Worm (Caenorhabditis elegans): Measurements from ENCODE around the gene F43D2.3.

F43D2.3 gene

DNA sequence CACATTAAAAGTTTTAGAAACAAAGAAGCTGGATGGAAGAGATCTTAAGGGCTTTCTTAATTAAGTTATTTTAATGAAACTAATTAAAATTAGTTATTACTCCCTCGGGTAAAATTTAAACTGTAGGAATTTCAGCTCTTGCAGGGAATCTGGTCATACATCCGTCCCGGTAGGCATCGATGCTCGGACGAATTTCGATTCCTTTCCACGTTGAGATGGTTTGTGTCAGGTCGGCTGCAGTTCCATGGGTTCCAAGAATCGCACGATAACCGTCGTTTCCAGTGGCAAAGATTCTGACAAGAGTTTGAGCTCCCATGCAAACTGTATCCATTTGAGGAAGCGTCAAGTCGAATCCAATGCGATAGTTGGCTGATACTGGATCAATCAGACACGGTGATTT lies 20.9 kb upstream of the F43D2.3 start:
- TF ChIP-seq let-607 (tag; optimal IDR thresholded peaks at IDR 0.05) (no peak), B0019.2 (GFP tag; conservative IDR thresholded peaks at IDR 0.05) (no peak), aptf-3 (GFP tag; IDR thresholded peaks at IDR 0.05) (no peak), unc-62 (GFP tag; optimal IDR thresholded peaks at IDR 0.05) (no peak), gei-17 (GFP tag; optimal IDR thresholded peaks at IDR 0.05) (no peak), attf-5 (GFP tag; optimal IDR thresholded peaks at IDR 0.05) (no peak), nhr-90 (tag; optimal IDR thresholded peaks at IDR 0.05) (no peak), rec-8 (tag; optimal IDR thresholded peaks at IDR 0.05) (no peak), Y67H2A.10 (GFP tag; conservative IDR thresholded peaks at IDR 0.05) (no peak), aptf-2 (GFP tag; conservative IDR thresholded peaks at IDR 0.05) (no peak), zim-3 (tag; optimal IDR thresholded peaks at IDR 0.05) (no peak), repo-1 (tag; optimal IDR thresholded peaks at IDR 0.05) (no peak), nhr-120 (GFP tag; IDR thresholded peaks at IDR 0.05) (no peak), dpl-1 (GFP tag; optimal IDR thresholded peaks at IDR 0.05) (no peak), ceh-27 (GFP tag; optimal IDR thresholded peaks at IDR 0.05) (no peak), somi-1 (GFP tag; optimal IDR thresholded peaks at IDR 0.05) (no peak), nfya-1 (tag; optimal IDR thresholded peaks at IDR 0.05; ENCODE audit: borderline replicate concordance, insufficient read depth) (no peak)

DNA sequence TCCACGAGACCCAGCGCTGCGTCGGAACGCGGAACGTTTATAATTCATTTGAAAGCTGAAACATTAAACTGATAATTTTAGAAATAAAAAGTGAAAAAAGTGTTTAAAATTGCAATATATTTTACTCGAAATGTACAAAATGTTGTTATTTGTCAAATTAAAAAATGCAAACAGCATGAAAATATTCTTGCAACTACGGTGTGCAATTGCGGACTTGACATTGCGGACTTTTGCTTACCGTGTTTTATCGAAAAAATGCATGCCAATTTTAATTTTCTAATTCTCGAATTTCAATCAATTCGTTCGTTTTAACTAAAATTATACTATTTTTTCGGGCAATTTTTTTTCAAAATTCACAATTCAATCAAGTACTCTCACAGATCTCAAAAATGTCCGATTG lies 19.5 kb upstream of the F43D2.3 start, which contains the start of the genes R11H6.5 and ccnk-1:
Gene R11H6.5, minus strand, starts transcription at position 55 of the 400 bp plus-strand sequence.
Gene ccnk-1, plus strand, starts transcription at position 381 of the 400 bp plus-strand sequence.
- no peak for TF ChIP-seq F39B2.1 (GFP tag; IDR thresholded peaks at IDR 0.05)
- TF ChIP-seq snpc-1.1 (tag; optimal IDR thresholded peaks at IDR 0.05; ENCODE audit: insufficient read depth), result peak; percentile 16
- TF ChIP-seq nfyb-1 (GFP tag; IDR thresholded peaks at IDR 0.05), result no peak
- TF ChIP-seq tlf-1 (GFP tag; optimal IDR thresholded peaks at IDR 0.05), result no peak
- no peak for TF ChIP-seq akir-1 (GFP tag; optimal IDR thresholded peaks at IDR 0.05)
- TF ChIP-seq K12H6.12 (tag; optimal IDR thresholded peaks at IDR 0.05), result no peak
- TF ChIP-seq ets-4 (GFP tag; optimal IDR thresholded peaks at IDR 0.05), result no peak
- no peak for TF ChIP-seq attf-5 (GFP tag; optimal IDR thresholded peaks at IDR 0.05)
- no peak; the same call in 1 of the 2 replicates for TF ChIP-seq dox-1 (GFP tag; IDR thresholded peaks at IDR 0.05)
- no peak for TF ChIP-seq ztf-6 (GFP tag; IDR thresholded peaks at IDR 0.05)
- TF ChIP-seq snpc-4 (GFP tag; optimal IDR thresholded peaks at IDR 0.05), result no peak
- peak in 1 of 4 experiments; percentile 8 for TF ChIP-seq snpc-4 (tag; optimal IDR thresholded peaks at IDR 0.05)
- peak; percentile 58 for TF ChIP-seq ceh-91 (GFP tag; IDR thresholded peaks at IDR 0.05)
- peak; percentile 93 for TF ChIP-seq lsl-1 (GFP tag; optimal IDR thresholded peaks at IDR 0.05)
- peak; percentile 42 for TF ChIP-seq snpc-1.3 (tag; optimal IDR thresholded peaks at IDR 0.05; ENCODE audit: insufficient read depth)
- TF ChIP-seq F23B12.7 (tag; optimal IDR thresholded peaks at IDR 0.05; ENCODE audit: insufficient read depth), result peak; percentile 59
- TF ChIP-seq hmg-1.2 (GFP tag; IDR thresholded peaks at IDR 0.05), result no peak
- no peak for TF ChIP-seq B0019.2 (GFP tag; conservative IDR thresholded peaks at IDR 0.05)
- TF ChIP-seq D2030.7 (GFP tag; IDR thresholded peaks at IDR 0.05), result peak; percentile 8; the same call in 1 of the 2 replicates
- no peak for TF ChIP-seq let-526 (GFP tag; IDR thresholded peaks at IDR 0.05)
- TF ChIP-seq Y79H2A.3 (GFP tag; conservative IDR thresholded peaks at IDR 0.05), result no peak
- no peak for TF ChIP-seq F37B4.10 (GFP tag; IDR thresholded peaks at IDR 0.05)
- TF ChIP-seq ccch-3 (GFP tag; optimal IDR thresholded peaks at IDR 0.05), result no peak
- TF ChIP-seq F49E8.2 (tag; optimal IDR thresholded peaks at IDR 0.05; ENCODE audit: insufficient read depth), result peak; percentile 19
